Fruit fly (Drosophila melanogaster): ENCODE data around the gene alpha-Man-Ib.
A peak's percentile ranks its signal among the peaks of the same experiment; 100 is the strongest.

Gene alpha-Man-Ib

dm6 chr3R:29130902-29131621 is 18.4 kb upstream of the alpha-Man-Ib start, which contains the start of the genes dgt6 and Vha100-1 (continued):
- TF ChIP-seq rib (GFP tag; IDR thresholded peaks at IDR 0.05), result no peak
- no peak for TF ChIP-seq bigmax (GFP tag; optimal IDR thresholded peaks at IDR 0.05)
- no peak for TF ChIP-seq PHDP (tag; optimal IDR thresholded peaks at IDR 0.05)
- no peak for TF ChIP-seq aop (GFP tag; IDR thresholded peaks at IDR 0.05)
- no peak for TF ChIP-seq maf-S (GFP tag; optimal IDR thresholded peaks at IDR 0.05)
- no peak for TF ChIP-seq NC2α (GFP tag; optimal IDR thresholded peaks at IDR 0.05)
- no peak for TF ChIP-seq CG2678 (tag; optimal IDR thresholded peaks at IDR 0.05)
- TF ChIP-seq emc (GFP tag; optimal IDR thresholded peaks at IDR 0.05), result no peak
- TF ChIP-seq CG7987 (GFP tag; optimal IDR thresholded peaks at IDR 0.05), result no peak
- TF ChIP-seq CG10959 (GFP tag; IDR thresholded peaks at IDR 0.05), result no peak
- no peak for TF ChIP-seq mirr (GFP tag; optimal IDR thresholded peaks at IDR 0.05)
- TF ChIP-seq CG9727 (GFP tag; optimal IDR thresholded peaks at IDR 0.05), result peak; percentile 40
- TF ChIP-seq CG4854 (GFP tag; optimal IDR thresholded peaks at IDR 0.05), result no peak
- peak; percentile 74 for TF ChIP-seq Med (GFP tag)
- no peak for TF ChIP-seq Hr3 (GFP tag; optimal IDR thresholded peaks at IDR 0.05)
- TF ChIP-seq tin (GFP tag; optimal IDR thresholded peaks at IDR 0.05), result peak; percentile 27
- no peak for TF ChIP-seq CG10565 (GFP tag; optimal IDR thresholded peaks at IDR 0.05)
- peak; percentile 21; the same call in 1 of the 2 replicates for TF ChIP-seq sob (GFP tag; IDR thresholded peaks at IDR 0.05)
- TF ChIP-seq ken (GFP tag; IDR thresholded peaks at IDR 0.05), result no peak
- TF ChIP-seq sd (tag; optimal IDR thresholded peaks at IDR 0.05), result no peak
- TF ChIP-seq Vsx1 (GFP tag; optimal IDR thresholded peaks at IDR 0.05), result no peak
- no peak for TF ChIP-seq zfh1 (GFP tag; IDR thresholded peaks at IDR 0.05)
- TF ChIP-seq exex (tag; optimal IDR thresholded peaks at IDR 0.05), result peak; percentile 4
- no peak for TF ChIP-seq CG32772 (GFP tag; IDR thresholded peaks at IDR 0.05)
- no peak for TF ChIP-seq ara (GFP tag; IDR thresholded peaks at IDR 0.05)
- no peak for TF ChIP-seq dimm (GFP tag; IDR thresholded peaks at IDR 0.05)
- no peak for TF ChIP-seq cwo (GFP tag; optimal IDR thresholded peaks at IDR 0.05)
- no peak for TF ChIP-seq az2 (GFP tag; optimal IDR thresholded peaks at IDR 0.05)
- TF ChIP-seq H15 (GFP tag; IDR thresholded peaks at IDR 0.05), result no peak
- TF ChIP-seq tup (GFP tag; optimal IDR thresholded peaks at IDR 0.05), result no peak
- TF ChIP-seq CG13287 (GFP tag; IDR thresholded peaks at IDR 0.05; ENCODE audit: partially characterized antibody), result peak; percentile 58; the same call in 1 of the 2 replicates
- no peak for TF ChIP-seq Mrtf (GFP tag; IDR thresholded peaks at IDR 0.05)
- no peak for TF ChIP-seq CG8359 (GFP tag; optimal IDR thresholded peaks at IDR 0.05; ENCODE audit: borderline replicate concordance)
- no peak for TF ChIP-seq grau (tag; optimal IDR thresholded peaks at IDR 0.05)
- TF ChIP-seq CG17568 (GFP tag; optimal IDR thresholded peaks at IDR 0.05), result no peak
- TF ChIP-seq btn (GFP tag; optimal IDR thresholded peaks at IDR 0.05), result no peak
- TF ChIP-seq HLH4C (GFP tag; IDR thresholded peaks at IDR 0.05; ENCODE audit: partially characterized antibody), result no peak
- TF ChIP-seq sug (tag; optimal IDR thresholded peaks at IDR 0.05), result peak; percentile 60
- no peak for TF ChIP-seq twi (tag; optimal IDR thresholded peaks at IDR 0.05)
- TF ChIP-seq bbx (GFP tag; IDR thresholded peaks at IDR 0.05; ENCODE audit: partially characterized antibody), result no peak
- TF ChIP-seq cg (GFP tag; optimal IDR thresholded peaks at IDR 0.05), result no peak
- TF ChIP-seq Xbp1 (GFP tag; optimal IDR thresholded peaks at IDR 0.05), result peak; percentile 19
- peak; percentile 85 for TF ChIP-seq E2f2 (GFP tag; IDR thresholded peaks at IDR 0.05)
- TF ChIP-seq CG10267 (tag; optimal IDR thresholded peaks at IDR 0.05), result peak; percentile 86
- no peak for TF ChIP-seq Blimp-1 (GFP tag; optimal IDR thresholded peaks at IDR 0.05)
- TF ChIP-seq Ada2b (GFP tag; IDR thresholded peaks at IDR 0.05), result no peak
- TF ChIP-seq lola (GFP tag; optimal IDR thresholded peaks at IDR 0.05), result peak in 1 of 3 experiments; percentile 26
- TF ChIP-seq dati (GFP tag; IDR thresholded peaks at IDR 0.05), result no peak
- TF ChIP-seq CG4404 (GFP tag; IDR thresholded peaks at IDR 0.05), result no peak
- no peak for TF ChIP-seq slou (GFP tag; optimal IDR thresholded peaks at IDR 0.05)
